Fruit fly (Drosophila melanogaster) whole organism, prepupa: ENCODE data around the gene CG6688.

Experiments used
- CG4318 ChIP-seq: fragments of 200-800 bp; sonication (Bioruptor generic); optimal IDR thresholded peaks from 3 replicates; lab custom pipeline; 2017; ENCODE audit warnings: missing biosample characterization, mild to moderate bottlenecking, missing genetic modification characterization
- CG6808 ChIP-seq: fragments of 200-800 bp; sonication (Bioruptor generic); optimal IDR thresholded peaks from 3 replicates; lab custom pipeline; 2017; ENCODE audit warnings: missing biosample characterization, missing genetic modification characterization, mild to moderate bottlenecking, moderate library complexity, missing genetic modification reagents
- Gug ChIP-seq: fragments of 200-800 bp; sonication (Bioruptor generic); IDR thresholded peaks from 2 replicates; pipeline ENCODE4 v1.3.6; 2022; ENCODE audit warnings: missing biosample characterization, missing genetic modification characterization
- Hr4 ChIP-seq: fragments of 200-800 bp; sonication (Bioruptor generic); optimal IDR thresholded peaks from 3 replicates; lab custom pipeline; 2016; ENCODE audit warnings: missing biosample characterization, missing genetic modification characterization
- Smox ChIP-seq: fragments of 200-800 bp; sonication (Bioruptor generic); optimal IDR thresholded peaks from 3 replicates; lab custom pipeline; 2016; ENCODE audit warnings: missing biosample characterization, missing genetic modification characterization
- fd85E ChIP-seq: fragments of 200-800 bp; sonication (Bioruptor generic); optimal IDR thresholded peaks from 3 replicates; lab custom pipeline; 2016; ENCODE audit warnings: missing biosample characterization, missing genetic modification characterization
- fkh ChIP-seq: fragments of 200-800 bp; sonication (Bioruptor generic); optimal IDR thresholded peaks from 3 replicates; lab custom pipeline; 2017; ENCODE audit warnings: missing biosample characterization, mild to moderate bottlenecking, missing genetic modification characterization, moderate library complexity

- TF ChIP-seq Hr4 (GFP tag; lab: Kevin White, UChicago) (no peak), fkh (GFP tag; lab: Kevin White, UChicago) (no peak), Gug (no peak), CG6808 (GFP tag; lab: Kevin White, UChicago) (no peak), fd85E (GFP tag; lab: Kevin White, UChicago) (no peak), CG4318 (no peak), Smox (GFP tag; lab: Kevin White, UChicago) (no peak)
Measured at dm6 chr3R:23056113-23056512, 43.9 kb downstream of the CG6688 start.
